Fruit fly (Drosophila melanogaster) whole organism, adult: ENCODE data around the gene Pcd.

Experiments
- CG11617 ChIP-seq: fragments of 200-800 bp; sonication (Bioruptor generic); optimal IDR thresholded peaks from 2 replicates; lab custom pipeline; 2017; ENCODE audit warnings: mild to moderate bottlenecking, missing biosample characterization, missing genetic modification reagents, missing genetic modification characterization
- CG1620 ChIP-seq: fragments of 200-800 bp; sonication (Bioruptor generic); optimal IDR thresholded peaks from 2 replicates; lab custom pipeline; 2016; ENCODE audit warnings: missing biosample characterization, missing genetic modification characterization
- CG33017 ChIP-seq: fragments of 200-800 bp; sonication (Bioruptor generic); optimal IDR thresholded peaks from 2 replicates; lab custom pipeline; 2018; ENCODE audit warnings: missing biosample characterization, mild to moderate bottlenecking, missing genetic modification characterization, moderate library complexity
- CG5204 ChIP-seq: fragments of 200-800 bp; sonication (Bioruptor generic); optimal IDR thresholded peaks from 2 replicates; lab custom pipeline; 2016; ENCODE audit warnings: missing biosample characterization, missing genetic modification characterization
- Crg-1 ChIP-seq: fragments of 200-800 bp; sonication (Bioruptor generic); optimal IDR thresholded peaks from 2 replicates; lab custom pipeline; 2016; ENCODE audit warnings: missing biosample characterization, missing genetic modification characterization
- Hr96 ChIP-seq: fragments of 200-800 bp; sonication (Bioruptor generic); optimal IDR thresholded peaks from 2 replicates; lab custom pipeline; 2016; ENCODE audit warnings: missing biosample characterization, missing genetic modification characterization
- bab1 ChIP-seq: fragments of 200-800 bp; sonication (Bioruptor generic); optimal IDR thresholded peaks from 3 replicates; lab custom pipeline; 2019; ENCODE audit warnings: missing biosample characterization, mild to moderate bottlenecking, missing genetic modification characterization, moderate library complexity
- kay ChIP-seq: fragments of 200-800 bp; sonication (Bioruptor generic); peaks from one replicate; lab custom pipeline; 2016; ENCODE audit warnings: missing biosample characterization, missing genetic modification characterization, borderline replicate concordance
- toe ChIP-seq: fragments of 200-800 bp; sonication (Bioruptor generic); optimal IDR thresholded peaks from 2 replicates; lab custom pipeline; 2016; ENCODE audit warnings: missing biosample characterization, missing genetic modification characterization

- no peak for TF ChIP-seq bab1 (GFP tag; lab: Kevin White, UChicago)
- no peak for TF ChIP-seq kay (GFP tag; lab: Kevin White, UChicago)
- TF ChIP-seq CG11617 (GFP tag; lab: Kevin White, UChicago), result no peak
- TF ChIP-seq toe, result no peak
- no peak for TF ChIP-seq Crg-1
- no peak for TF ChIP-seq CG5204
- TF ChIP-seq CG1620, result no peak
- TF ChIP-seq Hr96 (GFP tag; lab: Kevin White, UChicago), result no peak
- TF ChIP-seq CG33017 (tag; lab: Kevin White, UChicago), result no peak
Measured at dm6 chr3R:29758734-29759131, 35.8 kb downstream of the Pcd start.
